Worm (Caenorhabditis elegans): ENCODE data around the gene gst-21.
A peak's percentile ranks its signal among the peaks of the same experiment; 100 is the strongest.

gst-21 gene

ce11 chrV:1731918-1732317 lies at the start of gene gst-21:
Gene gst-21, minus strand, starts transcription at chrV:1732018.
- TF ChIP-seq B0035.1 (tag; optimal IDR thresholded peaks at IDR 0.05): no peak
- TF ChIP-seq mes-4 (tag; optimal IDR thresholded peaks at IDR 0.05): no peak
- TF ChIP-seq dpl-1 (GFP tag; optimal IDR thresholded peaks at IDR 0.05): no peak

DNA sequence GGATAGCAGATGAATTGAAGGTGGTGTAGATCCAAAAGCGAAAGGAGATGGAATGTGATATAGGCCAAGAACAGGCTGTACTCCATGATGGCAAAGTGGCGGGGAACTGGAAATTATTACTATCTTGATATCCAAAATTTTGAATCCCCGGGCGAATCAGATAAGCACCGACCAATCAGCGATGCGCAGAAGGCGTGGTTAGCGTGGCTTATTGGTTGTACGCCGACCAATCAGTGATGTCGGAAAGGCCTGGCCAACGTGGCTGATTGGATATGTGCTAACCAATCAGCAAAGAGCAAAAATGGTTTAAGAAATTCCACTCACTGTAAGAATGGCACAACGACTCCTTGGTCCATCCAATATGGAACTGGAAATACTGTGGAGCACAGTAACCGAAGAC lies 48.2 kb upstream of the gst-21 start:
- no peak for TF ChIP-seq tbx-9 (tag; optimal IDR thresholded peaks at IDR 0.05; ENCODE audit: borderline replicate concordance)
- peak; percentile 58; the same call in 1 of the 2 replicates for TF ChIP-seq nfyb-1 (GFP tag; IDR thresholded peaks at IDR 0.05)

ce11 chrV:1779136-1779535 lies 47.3 kb upstream of the gst-21 start, which contains the start of gene F36H9.4:
Gene F36H9.4, minus strand, starts transcription at chrV:1779236.
- TF ChIP-seq hsf-1 (GFP tag; IDR thresholded peaks at IDR 0.05) (no peak), hrde-1 (tag; optimal IDR thresholded peaks at IDR 0.05; ENCODE audit: borderline replicate concordance) (no peak), dpl-1 (GFP tag; optimal IDR thresholded peaks at IDR 0.05) (no peak), D2030.7 (GFP tag; IDR thresholded peaks at IDR 0.05) (no peak), egrh-3 (GFP tag; IDR thresholded peaks at IDR 0.05) (no peak), egl-44 (GFP tag; IDR thresholded peaks at IDR 0.05) (no peak), hlh-26 (GFP tag; conservative IDR thresholded peaks at IDR 0.05) (no peak), F37B4.10 (GFP tag; IDR thresholded peaks at IDR 0.05) (no peak), F57A8.1 (GFP tag; optimal IDR thresholded peaks at IDR 0.05) (no peak), die-1 (tag; optimal IDR thresholded peaks at IDR 0.05) (no peak), zim-3 (tag; optimal IDR thresholded peaks at IDR 0.05) (no peak), ceh-91 (GFP tag; IDR thresholded peaks at IDR 0.05) (no peak), C06A6.2 (GFP tag; conservative IDR thresholded peaks at IDR 0.05) (no peak), pbrm-1 (GFP tag; IDR thresholded peaks at IDR 0.05) (no peak), nfya-1 (tag; optimal IDR thresholded peaks at IDR 0.05; ENCODE audit: borderline replicate concordance, insufficient read depth) (no peak), F39B2.1 (GFP tag; IDR thresholded peaks at IDR 0.05) (no peak), K12H6.12 (tag; optimal IDR thresholded peaks at IDR 0.05) (no peak), mes-4 (tag; optimal IDR thresholded peaks at IDR 0.05) (no peak)

DNA sequence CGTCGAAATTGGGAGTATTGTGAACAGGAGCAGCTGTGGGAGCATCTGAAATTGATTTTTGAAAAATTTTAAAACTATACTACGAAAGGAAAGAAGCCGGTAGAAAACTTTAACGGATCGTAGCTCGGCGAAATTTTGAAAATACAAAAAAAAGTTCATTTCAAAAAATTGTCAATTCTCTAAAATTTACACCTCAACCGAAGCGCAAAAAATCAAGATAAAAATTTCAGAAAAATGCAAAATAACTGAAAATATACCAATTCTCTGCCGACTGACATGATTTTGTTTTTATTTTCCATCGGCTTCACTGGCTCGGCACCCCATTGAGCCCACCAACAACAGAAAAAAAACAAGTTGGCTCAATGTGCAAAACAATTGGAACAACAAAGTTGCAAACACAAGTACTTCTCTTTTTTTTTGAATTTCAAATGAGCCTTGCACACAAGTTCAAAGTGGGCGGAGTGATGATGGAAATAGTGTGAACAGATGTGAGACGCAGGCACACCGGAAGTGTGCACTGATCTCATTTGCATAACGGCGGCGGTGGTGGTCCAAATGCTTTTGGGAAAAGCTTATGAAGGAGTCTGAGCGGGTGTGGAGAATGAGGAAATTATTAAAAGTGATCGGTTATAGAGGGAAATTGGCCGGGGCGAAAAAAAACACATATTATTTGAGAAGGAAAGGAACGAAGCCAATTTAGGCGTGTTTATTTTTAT lies 43.2 kb upstream of the gst-21 start, which contains the start of gene F36H9.7:
TSS of gene F36H9.7 (minus strand) at position 51 of the 716 bp plus-strand sequence.
- no peak for TF ChIP-seq bed-1 (GFP tag; IDR thresholded peaks at IDR 0.05)
- no peak for TF ChIP-seq unc-62 (GFP tag; optimal IDR thresholded peaks at IDR 0.05)
- TF ChIP-seq B0035.1 (tag; optimal IDR thresholded peaks at IDR 0.05): no peak
- no peak for TF ChIP-seq dpl-1 (GFP tag; optimal IDR thresholded peaks at IDR 0.05)

DNA sequence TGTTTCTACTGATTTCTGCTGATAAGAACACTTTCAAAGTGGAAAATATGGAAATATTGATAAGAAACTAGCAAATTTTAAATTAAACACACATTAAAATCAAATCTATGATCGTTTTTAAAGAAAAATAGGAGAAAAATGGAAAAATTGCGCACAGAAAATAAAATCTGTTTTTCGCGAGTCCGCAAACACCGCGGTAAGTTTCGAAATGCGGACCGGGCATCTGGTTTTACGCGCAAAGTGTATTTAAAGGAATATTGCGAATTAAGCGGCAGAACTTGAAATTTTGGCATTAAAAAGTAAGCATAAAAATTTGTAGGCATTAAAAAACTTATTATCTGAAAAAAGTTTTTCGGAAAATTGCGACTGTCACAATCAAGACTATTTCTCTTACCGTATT lies 41.3 kb upstream of the gst-21 start:
- TF ChIP-seq F10E7.11 (tag; optimal IDR thresholded peaks at IDR 0.05) (no peak), D2030.7 (GFP tag; IDR thresholded peaks at IDR 0.05) (0 out of 2 replicates have a peak, but pooled peaks have one; percentile 16), hsf-1 (GFP tag; IDR thresholded peaks at IDR 0.05) (no peak), Y56A3A.18 (GFP tag; IDR thresholded peaks at IDR 0.05) (no peak), ztf-6 (GFP tag; IDR thresholded peaks at IDR 0.05) (no peak), lsl-1 (GFP tag; optimal IDR thresholded peaks at IDR 0.05) (peak; percentile 77), ztf-26 (tag; optimal IDR thresholded peaks at IDR 0.05) (no peak), dox-1 (GFP tag; IDR thresholded peaks at IDR 0.05) (no peak), zim-3 (tag; optimal IDR thresholded peaks at IDR 0.05) (no peak), dpl-1 (GFP tag; optimal IDR thresholded peaks at IDR 0.05) (no peak), B0035.1 (tag; optimal IDR thresholded peaks at IDR 0.05) (no peak), F22D6.2 (tag; optimal IDR thresholded peaks at IDR 0.05) (no peak), nhr-80 (tag; optimal IDR thresholded peaks at IDR 0.05) (peak; percentile 12), nfyb-1 (GFP tag; IDR thresholded peaks at IDR 0.05) (no peak), unc-62 (GFP tag; optimal IDR thresholded peaks at IDR 0.05) (no peak), ceh-58 (GFP tag; IDR thresholded peaks at IDR 0.05) (no peak), mcd-1 (GFP tag; IDR thresholded peaks at IDR 0.05) (0 out of 2 replicates have a peak, but pooled peaks have one; percentile 10), lsy-27 (tag; optimal IDR thresholded peaks at IDR 0.05; ENCODE audit: borderline replicate concordance, insufficient read depth) (no peak), madf-3 (GFP tag; IDR thresholded peaks at IDR 0.05) (no peak), T26A5.8 (tag; optimal IDR thresholded peaks at IDR 0.05) (no peak), atf-7 (tag; optimal IDR thresholded peaks at IDR 0.05) (no peak), snpc-1.3 (tag; optimal IDR thresholded peaks at IDR 0.05; ENCODE audit: insufficient read depth) (no peak), ceh-27 (GFP tag; optimal IDR thresholded peaks at IDR 0.05) (no peak), pha-4 (tag; optimal IDR thresholded peaks at IDR 0.05) (no peak)
